Fruit fly (Drosophila melanogaster): ENCODE measurements around the gene CG43390.

The CG43390 gene

dm6 chr3L:11627819-11628483, 48.2 kb upstream of the CG43390 start, which contains the start of gene Apt1 (continued):
- TF ChIP-seq CG3838 (GFP tag; optimal IDR thresholded peaks at IDR 0.05) (no peak), CG34224 (GFP tag; IDR thresholded peaks at IDR 0.05; ENCODE audit: partially characterized antibody) (peak; percentile 97), CG10543 (GFP tag; optimal IDR thresholded peaks at IDR 0.05) (no peak), jing (GFP tag; optimal IDR thresholded peaks at IDR 0.05) (no peak), CG14667 (GFP tag; IDR thresholded peaks at IDR 0.05) (no peak), CG8478 (optimal IDR thresholded peaks at IDR 0.05) (no peak), lilli (GFP tag; optimal IDR thresholded peaks at IDR 0.05) (peak; percentile 35), CG9817 (tag; optimal IDR thresholded peaks at IDR 0.05) (no peak), CG11085 (GFP tag; IDR thresholded peaks at IDR 0.05) (no peak), CG17912 (GFP tag; optimal IDR thresholded peaks at IDR 0.05) (no peak), Mrtf (GFP tag; IDR thresholded peaks at IDR 0.05) (no peak), Ravus (GFP tag; IDR thresholded peaks at IDR 0.05) (no peak), H2.0 (GFP tag; IDR thresholded peaks at IDR 0.05) (no peak), CG12769 (tag; optimal IDR thresholded peaks at IDR 0.05) (no peak), ken (GFP tag; IDR thresholded peaks at IDR 0.05) (no peak), CG2129 (GFP tag; IDR thresholded peaks at IDR 0.05; ENCODE audit: partially characterized antibody) (peak; percentile 83), CG31441 (GFP tag; IDR thresholded peaks at IDR 0.05) (no peak), Chrac-16 (GFP tag; optimal IDR thresholded peaks at IDR 0.05) (no peak), kah (GFP tag; optimal IDR thresholded peaks at IDR 0.05) (no peak), CG18011 (GFP tag; optimal IDR thresholded peaks at IDR 0.05) (no peak), klu (GFP tag; IDR thresholded peaks at IDR 0.05) (no peak), HmgZ (tag; optimal IDR thresholded peaks at IDR 0.05) (peak; percentile 36), pan (optimal IDR thresholded peaks at IDR 0.05) (no peak), pan (GFP tag; optimal IDR thresholded peaks at IDR 0.05 in 1 of 2, IDR thresholded peaks at IDR 0.05 in 1 of 2) (no peak), lab (GFP tag; optimal IDR thresholded peaks at IDR 0.05) (no peak), zfh1 (GFP tag; IDR thresholded peaks at IDR 0.05) (no peak), mld (GFP tag; IDR thresholded peaks at IDR 0.05; ENCODE audit: partially characterized antibody) (peak; percentile 90), Dll (GFP tag; IDR thresholded peaks at IDR 0.05; ENCODE audit: partially characterized antibody) (peak; percentile 94), CG2889 (GFP tag; IDR thresholded peaks at IDR 0.05) (no peak), ERR (GFP tag; optimal IDR thresholded peaks at IDR 0.05) (no peak), Fer3 (tag; optimal IDR thresholded peaks at IDR 0.05) (no peak), Vsx1 (GFP tag; optimal IDR thresholded peaks at IDR 0.05) (no peak), vvl (GFP tag; IDR thresholded peaks at IDR 0.05) (no peak), CG16779 (GFP tag; IDR thresholded peaks at IDR 0.05) (no peak), Hr78 (GFP tag; optimal IDR thresholded peaks at IDR 0.05) (no peak), CoRest (tag; optimal IDR thresholded peaks at IDR 0.05) (no peak), CG10462 (GFP tag; optimal IDR thresholded peaks at IDR 0.05) (no peak), Doc2 (GFP tag; IDR thresholded peaks at IDR 0.05) (no peak), E2f1 (GFP tag; IDR thresholded peaks at IDR 0.05) (no peak), CG18619 (GFP tag; optimal IDR thresholded peaks at IDR 0.05) (no peak), CG33213 (GFP tag; optimal IDR thresholded peaks at IDR 0.05) (no peak), repo (GFP tag; optimal IDR thresholded peaks at IDR 0.05) (no peak), CG4617 (GFP tag; optimal IDR thresholded peaks at IDR 0.05; ENCODE audit: borderline replicate concordance) (peak; percentile 41), gfzf (GFP tag; optimal IDR thresholded peaks at IDR 0.05) (no peak), caup (GFP tag; optimal IDR thresholded peaks at IDR 0.05; ENCODE audit: severe bottlenecking) (no peak), sob (GFP tag; IDR thresholded peaks at IDR 0.05) (peak; percentile 52), CG12942 (GFP tag; optimal IDR thresholded peaks at IDR 0.05) (no peak), sc (optimal IDR thresholded peaks at IDR 0.05) (no peak), sc (GFP tag; optimal IDR thresholded peaks at IDR 0.05) (no peak), lov (optimal IDR thresholded peaks at IDR 0.05) (no peak), lov (GFP tag; IDR thresholded peaks at IDR 0.05) (no peak)
